Worm (Caenorhabditis elegans): ENCODE data around the gene D2023.4.

Gene D2023.4

ce11 chrV:11802508-11802907 is 23.1 kb downstream of the D2023.4 start (continued):
- TF ChIP-seq R02D3.7 (tag; optimal IDR thresholded peaks at IDR 0.05) (peak; percentile 69), nhr-43 (tag; optimal IDR thresholded peaks at IDR 0.05; ENCODE audit: poor library complexity, severe bottlenecking) (peak; percentile 99), ceh-16 (tag; optimal IDR thresholded peaks at IDR 0.05) (no peak), ZK546.5 (tag; optimal IDR thresholded peaks at IDR 0.05) (no peak), hmg-11 (tag; optimal IDR thresholded peaks at IDR 0.05) (no peak), unc-62 (GFP tag; optimal IDR thresholded peaks at IDR 0.05) (peak; percentile 23), jun-1 (tag; optimal IDR thresholded peaks at IDR 0.05) (peak; percentile 46), unc-39 (tag; optimal IDR thresholded peaks at IDR 0.05) (no peak), nhr-76 (tag; optimal IDR thresholded peaks at IDR 0.05) (no peak), daf-12 (tag; optimal IDR thresholded peaks at IDR 0.05) (no peak), nhr-23 (tag; optimal IDR thresholded peaks at IDR 0.05) (peak; percentile 98), pqm-1 (tag; optimal IDR thresholded peaks at IDR 0.05) (no peak), elt-1 (tag; optimal IDR thresholded peaks at IDR 0.05) (no peak)

DNA sequence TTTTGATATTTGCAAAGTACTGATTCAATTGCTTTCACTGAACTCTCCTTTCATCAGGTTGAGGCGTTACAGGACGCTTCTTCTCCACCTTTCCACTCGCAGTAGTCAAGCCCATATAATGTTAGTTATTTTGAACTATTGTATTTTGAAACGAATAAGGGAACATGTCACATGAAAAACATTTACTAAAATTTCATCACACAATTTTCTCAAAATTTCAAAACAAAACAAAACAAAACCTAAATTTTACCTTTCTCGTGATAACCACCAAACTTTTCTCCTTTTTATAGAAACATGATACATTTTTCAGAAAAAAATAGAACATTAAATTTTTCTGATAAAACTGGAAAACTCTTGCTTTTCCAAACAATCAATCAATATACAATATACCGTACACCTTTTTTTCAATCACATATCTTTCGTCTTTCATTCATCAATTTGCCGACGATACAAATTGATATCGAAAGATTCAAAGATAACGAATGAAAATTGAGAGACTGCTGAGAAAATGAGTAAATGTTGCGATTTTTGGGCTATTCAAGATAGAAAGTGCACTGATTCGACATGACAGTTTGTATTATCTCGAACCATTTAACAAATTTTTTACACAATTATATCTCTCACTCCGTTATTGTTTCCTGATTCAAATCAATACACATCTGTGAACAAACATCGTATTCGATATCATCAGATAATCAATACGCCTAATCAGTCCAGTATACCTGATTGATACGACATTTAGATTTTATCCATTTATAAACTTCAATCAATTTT is 24.3 kb downstream of the D2023.4 start:
- peak; percentile 75 for TF ChIP-seq nhr-43 (tag; optimal IDR thresholded peaks at IDR 0.05; ENCODE audit: poor library complexity, severe bottlenecking)
- TF ChIP-seq sea-2 (GFP tag; optimal IDR thresholded peaks at IDR 0.05) = no peak
- TF ChIP-seq elt-2 (tag; optimal IDR thresholded peaks at IDR 0.05) = peak; percentile 40
- TF ChIP-seq snpc-4 (tag; optimal IDR thresholded peaks at IDR 0.05) = no peak
- TF ChIP-seq nhr-25 (tag; optimal IDR thresholded peaks at IDR 0.05) = peak; percentile 39
- TF ChIP-seq ceh-28 (tag; optimal IDR thresholded peaks at IDR 0.05) = peak; percentile 68
- peak; percentile 46 for TF ChIP-seq tbx-2 (tag; optimal IDR thresholded peaks at IDR 0.05)
- peak; percentile 62 for TF ChIP-seq nhr-76 (tag; optimal IDR thresholded peaks at IDR 0.05)
- TF ChIP-seq nhr-77 (tag; optimal IDR thresholded peaks at IDR 0.05) = no peak
- peak in 2 of 3 experiments; percentile 76 to 86 for TF ChIP-seq elt-3 (tag; optimal IDR thresholded peaks at IDR 0.05)
- peak; percentile 74 for TF ChIP-seq nhr-23 (tag; optimal IDR thresholded peaks at IDR 0.05)

DNA sequence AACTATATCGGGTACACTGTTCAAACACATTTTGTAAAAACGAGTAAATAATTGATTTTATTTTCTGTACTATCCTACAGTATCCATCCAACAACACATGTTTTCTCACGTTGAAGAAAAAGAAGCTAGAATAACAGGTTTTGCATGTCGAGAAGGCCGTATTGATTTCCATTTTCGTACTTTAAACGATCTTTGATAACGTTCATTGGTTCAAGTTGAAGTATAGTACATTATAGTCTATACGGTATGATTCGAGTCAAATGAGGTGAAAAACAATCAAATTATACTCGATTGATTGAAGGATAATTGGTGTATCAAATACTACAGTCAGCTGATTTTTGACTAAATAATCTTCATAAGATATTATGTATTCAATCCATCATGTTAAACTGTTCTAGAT is 25.1 kb downstream of the D2023.4 start:
- peak; percentile 2 for TF ChIP-seq mdl-1 (tag; optimal IDR thresholded peaks at IDR 0.05)
- TF ChIP-seq nfya-1 (tag; optimal IDR thresholded peaks at IDR 0.05; ENCODE audit: insufficient read depth) = peak; percentile 36
- TF ChIP-seq nhr-237 (tag; optimal IDR thresholded peaks at IDR 0.05) = no peak
- TF ChIP-seq nhr-25 (tag; optimal IDR thresholded peaks at IDR 0.05) = peak; percentile 50
- TF ChIP-seq ceh-16 (tag; optimal IDR thresholded peaks at IDR 0.05) = no peak
- TF ChIP-seq nhr-43 (tag; optimal IDR thresholded peaks at IDR 0.05; ENCODE audit: poor library complexity, severe bottlenecking) = peak; percentile 55
- no peak for TF ChIP-seq hmg-11 (tag; optimal IDR thresholded peaks at IDR 0.05)

ce11 chrV:11799252-11799822 is 26.2 kb downstream of the D2023.4 start:
- TF ChIP-seq ceh-28 (tag; optimal IDR thresholded peaks at IDR 0.05) = peak; percentile 19
- TF ChIP-seq fkh-10 (GFP tag; optimal IDR thresholded peaks at IDR 0.05) = no peak
- no peak for TF ChIP-seq ceh-9 (tag; optimal IDR thresholded peaks at IDR 0.05)
- peak; percentile 55 for TF ChIP-seq ztf-4 (tag; optimal IDR thresholded peaks at IDR 0.05)
- no peak for TF ChIP-seq ama-1 (optimal IDR thresholded peaks at IDR 0.05)
- TF ChIP-seq nhr-11 (tag; optimal IDR thresholded peaks at IDR 0.05) = no peak
- no peak for TF ChIP-seq nhr-67 (tag; optimal IDR thresholded peaks at IDR 0.05)
- no peak for TF ChIP-seq nhr-77 (tag; optimal IDR thresholded peaks at IDR 0.05)
- no peak for TF ChIP-seq unc-39 (tag; optimal IDR thresholded peaks at IDR 0.05)
- peak; percentile 78 for TF ChIP-seq tbx-2 (tag; optimal IDR thresholded peaks at IDR 0.05)
- TF ChIP-seq elt-1 (tag; optimal IDR thresholded peaks at IDR 0.05) = no peak
- TF ChIP-seq hmg-11 (tag; optimal IDR thresholded peaks at IDR 0.05) = no peak
- peak; percentile 98 for TF ChIP-seq nhr-23 (tag; optimal IDR thresholded peaks at IDR 0.05)
- TF ChIP-seq fkh-2 (tag; optimal IDR thresholded peaks at IDR 0.05) = no peak
- TF ChIP-seq R02D3.7 (tag; optimal IDR thresholded peaks at IDR 0.05) = peak; percentile 0
- peak; percentile 43 for TF ChIP-seq egl-27 (tag; optimal IDR thresholded peaks at IDR 0.05)
- TF ChIP-seq nfya-1 (tag; optimal IDR thresholded peaks at IDR 0.05; ENCODE audit: insufficient read depth) = peak; percentile 46
- TF ChIP-seq aly-2 (tag; optimal IDR thresholded peaks at IDR 0.05) = no peak
- TF ChIP-seq jun-1 (tag; optimal IDR thresholded peaks at IDR 0.05) = no peak
- TF ChIP-seq elt-3 (tag; optimal IDR thresholded peaks at IDR 0.05) = peak in 1 of 3 experiments; percentile 49
- TF ChIP-seq zag-1 (tag; optimal IDR thresholded peaks at IDR 0.05) = no peak
- peak; percentile 35 for TF ChIP-seq nhr-76 (tag; optimal IDR thresholded peaks at IDR 0.05)
- TF ChIP-seq ztf-11 (tag; optimal IDR thresholded peaks at IDR 0.05) = no peak
- no peak for TF ChIP-seq nhr-237 (tag; optimal IDR thresholded peaks at IDR 0.05)
- TF ChIP-seq eor-1 (tag; optimal IDR thresholded peaks at IDR 0.05) = no peak
- TF ChIP-seq lin-39 (tag; optimal IDR thresholded peaks at IDR 0.05) = no peak
- peak; percentile 98 for TF ChIP-seq nhr-25 (tag; optimal IDR thresholded peaks at IDR 0.05)
- no peak for TF ChIP-seq snpc-4 (tag; optimal IDR thresholded peaks at IDR 0.05)
- no peak for TF ChIP-seq ceh-16 (tag; optimal IDR thresholded peaks at IDR 0.05)
- TF ChIP-seq mml-1 (tag; optimal IDR thresholded peaks at IDR 0.05) = peak; percentile 85
- peak; percentile 53 for TF ChIP-seq lsy-12 (tag; optimal IDR thresholded peaks at IDR 0.05)
- TF ChIP-seq nhr-28 (tag; optimal IDR thresholded peaks at IDR 0.05) = no peak
- TF ChIP-seq ceh-82 (tag; optimal IDR thresholded peaks at IDR 0.05) = no peak
- peak; percentile 99 for TF ChIP-seq nhr-43 (tag; optimal IDR thresholded peaks at IDR 0.05; ENCODE audit: poor library complexity, severe bottlenecking)
- TF ChIP-seq mdl-1 (tag; optimal IDR thresholded peaks at IDR 0.05) = peak; percentile 88
- TF ChIP-seq nhr-12 (tag; optimal IDR thresholded peaks at IDR 0.05) = no peak

Data from whole organism, L3 larva.